Worm (Caenorhabditis elegans): ENCODE data around the gene trr-1.

trr-1 gene

DNA sequence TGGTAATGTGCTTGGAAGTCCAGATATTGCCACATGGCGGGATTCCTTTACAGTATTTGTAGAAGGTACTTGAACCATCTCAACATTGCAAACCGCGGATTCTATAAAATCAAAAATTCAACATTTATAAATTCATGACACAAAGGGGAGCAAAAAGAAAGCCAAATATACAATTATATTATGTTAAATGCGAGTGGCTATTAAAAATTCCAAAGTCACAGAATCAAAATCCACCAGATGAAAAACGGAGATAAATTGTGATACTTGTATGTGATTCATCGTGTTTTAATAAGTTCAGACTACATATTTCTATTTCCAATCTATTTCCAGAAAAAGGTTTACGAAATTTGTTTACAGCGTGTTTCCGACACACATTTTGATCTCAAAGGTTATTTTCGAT, 42.2 kb downstream of the trr-1 start, which contains the start of gene din-1:
din-1 (minus strand) TSS at position 101 of the 400 bp plus-strand sequence.
- TF ChIP-seq unc-120 (tag; optimal IDR thresholded peaks at IDR 0.05; ENCODE audit: poor library complexity, severe bottlenecking) (no peak), pha-4 (tag; optimal IDR thresholded peaks at IDR 0.05) (no peak), cnd-1 (tag; optimal IDR thresholded peaks at IDR 0.05) (no peak), nhr-2 (tag; optimal IDR thresholded peaks at IDR 0.05) (no peak), nhr-76 (tag; optimal IDR thresholded peaks at IDR 0.05) (no peak), ztf-11 (tag; optimal IDR thresholded peaks at IDR 0.05) (no peak), drap-1 (GFP tag; optimal IDR thresholded peaks at IDR 0.05) (no peak), flh-1 (GFP tag; optimal IDR thresholded peaks at IDR 0.05) (no peak), elt-3 (tag; optimal IDR thresholded peaks at IDR 0.05) (no peak), ceh-39 (tag; optimal IDR thresholded peaks at IDR 0.05) (no peak), ham-2 (GFP tag; optimal IDR thresholded peaks at IDR 0.05) (no peak), unc-39 (tag; optimal IDR thresholded peaks at IDR 0.05) (no peak), mls-2 (tag; optimal IDR thresholded peaks at IDR 0.05) (no peak), sem-2 (GFP tag; optimal IDR thresholded peaks at IDR 0.05) (no peak), unc-62 (GFP tag; optimal IDR thresholded peaks at IDR 0.05) (no peak)

DNA sequence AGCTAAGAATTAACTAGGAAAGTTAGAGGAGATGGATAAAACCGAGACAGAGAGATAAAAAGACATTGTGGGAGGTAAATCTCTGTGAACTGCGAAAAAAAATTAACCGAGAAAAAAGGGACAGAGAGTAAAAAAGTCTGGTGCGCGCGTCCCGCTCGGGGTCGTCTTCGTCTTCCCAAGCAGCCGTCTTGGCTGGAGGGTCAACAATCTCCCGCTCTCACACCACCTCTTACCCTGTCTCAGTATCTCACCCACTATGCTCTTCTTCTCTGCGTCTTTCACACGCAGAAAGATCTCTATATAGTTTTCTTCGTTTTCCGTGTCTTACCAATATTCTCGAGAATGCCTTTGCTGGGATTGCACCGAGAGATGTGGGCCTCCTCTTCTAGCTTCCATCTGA, 43.0 kb downstream of the trr-1 start:
- TF ChIP-seq mls-2 (tag; optimal IDR thresholded peaks at IDR 0.05) = no peak
- no peak for TF ChIP-seq M03D4.4 (tag; optimal IDR thresholded peaks at IDR 0.05)
- TF ChIP-seq hlh-1 (tag; optimal IDR thresholded peaks at IDR 0.05) = peak; percentile 12
- no peak for TF ChIP-seq sem-2 (GFP tag; optimal IDR thresholded peaks at IDR 0.05)
- TF ChIP-seq pha-4 (tag; optimal IDR thresholded peaks at IDR 0.05) = peak; percentile 44
- no peak for TF ChIP-seq ham-2 (GFP tag; optimal IDR thresholded peaks at IDR 0.05)
- TF ChIP-seq ceh-43 (GFP tag; optimal IDR thresholded peaks at IDR 0.05) = no peak
- no peak for TF ChIP-seq lin-13 (tag; optimal IDR thresholded peaks at IDR 0.05)
- no peak for TF ChIP-seq elt-3 (tag; optimal IDR thresholded peaks at IDR 0.05)
- TF ChIP-seq nhr-76 (tag; optimal IDR thresholded peaks at IDR 0.05) = no peak
- TF ChIP-seq nhr-237 (tag; optimal IDR thresholded peaks at IDR 0.05) = peak; percentile 12
- peak; percentile 44 for TF ChIP-seq mep-1 (tag; optimal IDR thresholded peaks at IDR 0.05)
- TF ChIP-seq zip-8 (tag; optimal IDR thresholded peaks at IDR 0.05) = no peak
- no peak for TF ChIP-seq elt-1 (tag; optimal IDR thresholded peaks at IDR 0.05; ENCODE audit: borderline replicate concordance, insufficient read depth)
- peak; percentile 59 for TF ChIP-seq unc-120 (tag; optimal IDR thresholded peaks at IDR 0.05; ENCODE audit: poor library complexity, severe bottlenecking)
- peak; percentile 6 for TF ChIP-seq cnd-1 (tag; optimal IDR thresholded peaks at IDR 0.05)
- peak; percentile 3 for TF ChIP-seq lsy-2 (tag; optimal IDR thresholded peaks at IDR 0.05)
- TF ChIP-seq nhr-2 (tag; optimal IDR thresholded peaks at IDR 0.05) = peak; percentile 8
- TF ChIP-seq blmp-1 (tag; optimal IDR thresholded peaks at IDR 0.05) = no peak
- no peak for TF ChIP-seq unc-62 (GFP tag; optimal IDR thresholded peaks at IDR 0.05)

DNA sequence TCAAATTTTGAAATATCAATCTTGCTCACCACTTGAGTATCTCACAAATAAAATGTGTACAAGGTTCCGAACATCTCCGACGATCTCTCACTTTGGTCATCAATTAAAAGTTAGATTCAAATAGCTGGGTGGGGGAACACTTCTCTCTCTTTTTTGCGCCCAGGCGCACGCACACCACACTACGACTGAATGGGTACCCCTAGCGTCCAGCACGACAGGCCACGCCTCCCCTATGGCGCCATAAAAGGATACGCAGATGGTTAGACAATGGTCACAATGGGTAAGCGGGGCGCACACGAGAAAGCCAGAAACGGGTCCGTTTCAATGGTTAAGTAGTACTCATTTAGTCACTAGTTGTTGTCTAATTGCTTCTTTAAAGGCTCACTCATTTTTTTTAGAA, 45.8 kb downstream of the trr-1 start:
- TF ChIP-seq sptf-1 (tag; optimal IDR thresholded peaks at IDR 0.05) = peak; percentile 19
- TF ChIP-seq zip-8 (tag; optimal IDR thresholded peaks at IDR 0.05) = no peak
- TF ChIP-seq cnd-1 (tag; optimal IDR thresholded peaks at IDR 0.05) = peak; percentile 4
- TF ChIP-seq M03D4.4 (tag; optimal IDR thresholded peaks at IDR 0.05) = no peak
- TF ChIP-seq ztf-11 (tag; optimal IDR thresholded peaks at IDR 0.05) = peak; percentile 21
- TF ChIP-seq tbx-8 (GFP tag; optimal IDR thresholded peaks at IDR 0.05) = no peak

DNA sequence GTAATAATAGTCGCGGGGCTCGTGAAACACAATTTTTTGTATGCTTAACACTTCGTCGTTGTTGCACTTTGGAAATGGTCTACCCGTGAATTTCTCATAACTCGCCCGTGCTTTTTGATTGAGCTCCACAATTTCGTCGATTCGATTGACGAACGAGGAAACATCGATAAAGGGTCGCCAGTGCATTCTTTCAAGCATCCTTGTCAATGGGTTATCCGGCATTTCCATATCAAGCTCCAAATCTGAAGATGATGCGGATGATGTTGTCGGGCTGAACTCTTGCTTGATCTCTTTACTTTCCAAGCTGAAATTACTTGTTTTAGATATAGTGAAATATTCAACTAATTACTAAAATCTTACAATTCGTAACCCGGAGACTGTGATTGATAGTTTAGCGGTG, 47.8 kb downstream of the trr-1 start:
- TF ChIP-seq nhr-12 (tag; optimal IDR thresholded peaks at IDR 0.05) (no peak), ces-1 (GFP tag; optimal IDR thresholded peaks at IDR 0.05) (no peak), tbx-8 (GFP tag; optimal IDR thresholded peaks at IDR 0.05) (no peak), ham-2 (GFP tag; optimal IDR thresholded peaks at IDR 0.05) (no peak), hlh-1 (tag; optimal IDR thresholded peaks at IDR 0.05) (no peak), drap-1 (GFP tag; optimal IDR thresholded peaks at IDR 0.05) (no peak), unc-62 (GFP tag; optimal IDR thresholded peaks at IDR 0.05) (no peak), mep-1 (tag; optimal IDR thresholded peaks at IDR 0.05) (no peak), mab-5 (tag; optimal IDR thresholded peaks at IDR 0.05) (no peak), pha-4 (tag; optimal IDR thresholded peaks at IDR 0.05) (no peak), lin-32 (GFP tag; optimal IDR thresholded peaks at IDR 0.05) (no peak), mls-2 (tag; optimal IDR thresholded peaks at IDR 0.05) (no peak), elt-3 (tag; optimal IDR thresholded peaks at IDR 0.05) (no peak), elt-1 (tag; optimal IDR thresholded peaks at IDR 0.05; ENCODE audit: borderline replicate concordance, insufficient read depth) (no peak), nhr-237 (tag; optimal IDR thresholded peaks at IDR 0.05) (no peak), nhr-28 (tag; optimal IDR thresholded peaks at IDR 0.05) (no peak), sem-2 (GFP tag; optimal IDR thresholded peaks at IDR 0.05) (no peak), unc-120 (tag; optimal IDR thresholded peaks at IDR 0.05; ENCODE audit: poor library complexity, severe bottlenecking) (no peak), ztf-11 (tag; optimal IDR thresholded peaks at IDR 0.05) (no peak)

All from whole organism, mixed stage, embryonic.